Worm (Caenorhabditis elegans) whole organism, young adult: ENCODE measurements around the gene ZK1307.9.

Experiments used
- B0336.3 ChIP-seq: fragments of 200-800 bp; sonication (Bioruptor generic); IDR thresholded peaks from 2 replicates; pipeline ENCODE4 v1.3.6; 2022; ENCODE audit warnings: missing genetic modification characterization, missing compliant biosample characterization
- F10E7.11 ChIP-seq: sonication (generic microtip); optimal IDR thresholded peaks from 2 replicates; lab custom pipeline; 2017; ENCODE audit warnings: mild to moderate bottlenecking, missing genetic modification characterization, moderate library complexity, missing compliant biosample characterization
- F37B4.10 ChIP-seq: fragments of 200-800 bp; sonication (Bioruptor generic); IDR thresholded peaks from 2 replicates; pipeline ENCODE4 v1.3.6; 2022; ENCODE audit warnings: missing genetic modification characterization, missing compliant biosample characterization
- F52B5.7 ChIP-seq: sonication (generic microtip); optimal IDR thresholded peaks from 2 replicates; lab custom pipeline; 2016; ENCODE audit warnings: mild to moderate bottlenecking, missing genetic modification characterization, missing compliant biosample characterization
- K11D2.4 ChIP-seq: fragments of 200-800 bp; sonication (Bioruptor generic); IDR thresholded peaks from 2 replicates; pipeline ENCODE4 v1.3.6; 2022; ENCODE audit warnings: missing genetic modification reagents, missing genetic modification characterization, missing compliant biosample characterization
- T26A5.8 ChIP-seq: sonication (generic microtip); optimal IDR thresholded peaks from 2 replicates; lab custom pipeline; 2016; ENCODE audit warnings: missing genetic modification characterization, missing compliant biosample characterization
- Y53F4B.3 ChIP-seq: fragments of 200-800 bp; sonication (Bioruptor generic); IDR thresholded peaks from 2 replicates; pipeline ENCODE4 v1.3.6; 2022; ENCODE audit warnings: missing genetic modification reagents, missing genetic modification characterization, missing compliant biosample characterization
- Y53G8AR.9 ChIP-seq: fragments of 200-800 bp; sonication (Bioruptor generic); conservative IDR thresholded peaks from 2 replicates; pipeline ENCODE4 v1.3.6; 2022; ENCODE audit warnings: missing genetic modification reagents, missing genetic modification characterization, missing compliant biosample characterization
- Y95B8A.8 ChIP-seq: fragments of 200-800 bp; sonication (Bioruptor generic); IDR thresholded peaks from 2 replicates; pipeline ENCODE4 v1.3.6; 2022; ENCODE audit warnings: missing genetic modification reagents, missing genetic modification characterization, missing compliant biosample characterization
- ZK185.1 ChIP-seq: sonication (generic microtip); optimal IDR thresholded peaks from 2 replicates; lab custom pipeline; 2016; ENCODE audit warnings: mild to moderate bottlenecking, missing genetic modification characterization, missing compliant biosample characterization; ENCODE audit not compliant: poor library complexity, severe bottlenecking
- ama-1 ChIP-seq, 3 experiments: fragments of 150-350 bp in 1 of 3; sonication (generic microtip) in 2 of 3; optimal IDR thresholded peaks; 2 replicates each; lab custom pipeline; 2014 to 2018; ENCODE audit warnings: missing biosample characterization in 2 of 3, missing genetic modification characterization in 2 of 3, missing genetic modification reagents in 2 of 3
- atf-7 ChIP-seq: sonication (generic microtip); optimal IDR thresholded peaks from 2 replicates; lab custom pipeline; 2017; ENCODE audit warnings: mild to moderate bottlenecking, missing genetic modification characterization, missing compliant biosample characterization
- attf-5 ChIP-seq: fragments of 200-800 bp; sonication (Bioruptor generic); optimal IDR thresholded peaks from 2 replicates; lab custom pipeline; 2018; ENCODE audit warnings: mild to moderate bottlenecking, missing genetic modification characterization, missing compliant biosample characterization
- cebp-1 ChIP-seq, 2 experiments: fragments of 200-800 bp in 1 of 2; sonication (Bioruptor generic) in 1 of 2; sonication (generic microtip) in 1 of 2; IDR thresholded peaks in 1 of 2; optimal IDR thresholded peaks in 1 of 2; 2 replicates each; pipeline versions ENCODE4 v1.3.6 to Lab custom; 2017 to 2022; ENCODE audit warnings: missing compliant biosample characterization in 2 of 2, missing genetic modification characterization in 2 of 2, mild to moderate bottlenecking in 1 of 2, missing genetic modification reagents in 1 of 2, moderate library complexity in 1 of 2
- cebp-2 ChIP-seq: fragments of 200-800 bp; sonication (Bioruptor generic); IDR thresholded peaks from 2 replicates; pipeline ENCODE4 v1.3.6; 2022; ENCODE audit warnings: missing genetic modification characterization, missing compliant biosample characterization
- ceh-79 ChIP-seq: sonication (generic microtip); optimal IDR thresholded peaks from 2 replicates; lab custom pipeline; 2017; ENCODE audit warnings: mild to moderate bottlenecking, missing genetic modification characterization, missing compliant biosample characterization
- egl-44 ChIP-seq: fragments of 200-800 bp; sonication (Bioruptor generic); IDR thresholded peaks from 2 replicates; pipeline ENCODE4 v1.3.6; 2022; ENCODE audit warnings: missing genetic modification reagents, missing genetic modification characterization, missing compliant biosample characterization
- ets-4 ChIP-seq: fragments of 200-800 bp; sonication (Bioruptor generic); optimal IDR thresholded peaks from 2 replicates; lab custom pipeline; 2018; ENCODE audit warnings: mild to moderate bottlenecking, missing genetic modification characterization, missing compliant biosample characterization
- hlh-12 ChIP-seq: sonication (generic microtip); optimal IDR thresholded peaks from 2 replicates; lab custom pipeline; 2016; ENCODE audit warnings: missing genetic modification characterization, missing compliant biosample characterization
- hlh-26 ChIP-seq: fragments of 200-800 bp; sonication (Bioruptor generic); conservative IDR thresholded peaks from 2 replicates; pipeline ENCODE4 v1.3.6; 2022; ENCODE audit warnings: missing genetic modification reagents, missing genetic modification characterization, missing compliant biosample characterization
- hmg-1.2 ChIP-seq: fragments of 200-800 bp; sonication (Bioruptor generic); IDR thresholded peaks from 2 replicates; pipeline ENCODE4 v1.3.6; 2022; ENCODE audit warnings: missing genetic modification reagents, missing genetic modification characterization, missing compliant biosample characterization
- let-607 ChIP-seq, 2 experiments: fragments of 200-800 bp in 1 of 2; sonication (Bioruptor generic) in 1 of 2; sonication (generic microtip) in 1 of 2; optimal IDR thresholded peaks; 2 replicates each; lab custom pipeline; 2016 to 2018; ENCODE audit warnings: mild to moderate bottlenecking in 2 of 2, missing compliant biosample characterization in 2 of 2, missing genetic modification characterization in 2 of 2, moderate library complexity in 2 of 2, missing genotype in 1 of 2
- lin-26 ChIP-seq: fragments of 200-800 bp; sonication (Bioruptor generic); IDR thresholded peaks from 2 replicates; pipeline ENCODE4 v1.3.6; 2022; ENCODE audit warnings: missing genetic modification reagents, missing genetic modification characterization, missing compliant biosample characterization
- lin-35 ChIP-seq, 3 experiments: fragments of 150-350 bp in 2 of 3; sonication (generic microtip) in 1 of 3; optimal IDR thresholded peaks; 2 replicates each; lab custom pipeline; 2014 to 2018; ENCODE audit warnings: missing biosample characterization in 3 of 3, missing genetic modification characterization in 3 of 3, missing genetic modification reagents in 3 of 3
- lir-1 ChIP-seq: fragments of 200-800 bp; sonication (Bioruptor generic); conservative IDR thresholded peaks from 2 replicates; pipeline ENCODE4 v1.3.6; 2022; ENCODE audit warnings: missing genetic modification reagents, missing genetic modification characterization, missing compliant biosample characterization
- lsl-1 ChIP-seq: fragments of 200-800 bp; sonication (Bioruptor generic); optimal IDR thresholded peaks from 2 replicates; lab custom pipeline; 2018; ENCODE audit warnings: mild to moderate bottlenecking, missing genetic modification characterization, moderate library complexity, missing compliant biosample characterization
- madf-10 ChIP-seq: sonication (generic microtip); optimal IDR thresholded peaks from 2 replicates; lab custom pipeline; 2016; ENCODE audit warnings: mild to moderate bottlenecking, missing genetic modification characterization, missing compliant biosample characterization
- madf-6 ChIP-seq: fragments of 200-800 bp; sonication (Bioruptor generic); IDR thresholded peaks from 2 replicates; pipeline ENCODE4 v1.3.6; 2022; ENCODE audit warnings: missing genetic modification reagents, missing genetic modification characterization, missing compliant biosample characterization
- nhr-120 ChIP-seq: fragments of 200-800 bp; sonication (Bioruptor generic); IDR thresholded peaks from 2 replicates; pipeline ENCODE4 v1.3.6; 2022; ENCODE audit warnings: missing genetic modification characterization, missing compliant biosample characterization
- nhr-80 ChIP-seq: sonication (generic microtip); optimal IDR thresholded peaks from 2 replicates; lab custom pipeline; 2016; ENCODE audit warnings: missing genetic modification characterization, missing compliant biosample characterization
- nhr-90 ChIP-seq: sonication (generic microtip); optimal IDR thresholded peaks from 2 replicates; lab custom pipeline; 2016; ENCODE audit warnings: missing genotype, mild to moderate bottlenecking, missing genetic modification characterization, missing compliant biosample characterization
- pbrm-1 ChIP-seq: fragments of 200-800 bp; sonication (Bioruptor generic); IDR thresholded peaks from 2 replicates; pipeline ENCODE4 v1.3.6; 2022; ENCODE audit warnings: missing genetic modification reagents, missing genetic modification characterization, missing compliant biosample characterization
- rcor-1 ChIP-seq: fragments of 200-800 bp; sonication (Bioruptor generic); IDR thresholded peaks from 2 replicates; pipeline ENCODE4 v1.3.6; 2022; ENCODE audit warnings: missing genetic modification reagents, missing genetic modification characterization, missing compliant biosample characterization
- repo-1 ChIP-seq: sonication (generic microtip); optimal IDR thresholded peaks from 2 replicates; lab custom pipeline; 2017; ENCODE audit warnings: mild to moderate bottlenecking, missing genetic modification characterization, missing compliant biosample characterization
- tlf-1 ChIP-seq: fragments of 200-800 bp; sonication (Bioruptor generic); optimal IDR thresholded peaks from 2 replicates; lab custom pipeline; 2018; ENCODE audit warnings: mild to moderate bottlenecking, missing genetic modification characterization, missing compliant biosample characterization
- unc-62 ChIP-seq: fragments of 150-350 bp; optimal IDR thresholded peaks from 2 replicates; lab custom pipeline; 2014; ENCODE audit warnings: missing biosample characterization, missing genetic modification reagents, missing genetic modification characterization
- zfh-2 ChIP-seq: fragments of 200-800 bp; sonication (Bioruptor generic); conservative IDR thresholded peaks from 2 replicates; pipeline ENCODE4 v1.3.6; 2022; ENCODE audit warnings: missing genetic modification reagents, missing genetic modification characterization, missing compliant biosample characterization
- ztf-18 ChIP-seq: sonication (generic microtip); optimal IDR thresholded peaks from 2 replicates; lab custom pipeline; 2016; ENCODE audit warnings: missing genotype, mild to moderate bottlenecking, missing genetic modification characterization, missing compliant biosample characterization
- ztf-22 ChIP-seq: fragments of 200-800 bp; sonication (Bioruptor generic); optimal IDR thresholded peaks from 2 replicates; lab custom pipeline; 2018; ENCODE audit warnings: mild to moderate bottlenecking, missing genetic modification characterization, moderate library complexity, missing compliant biosample characterization
- ztf-26 ChIP-seq: sonication (generic microtip); optimal IDR thresholded peaks from 2 replicates; lab custom pipeline; 2017; ENCODE audit warnings: missing genetic modification characterization, missing compliant biosample characterization
- ztf-28 ChIP-seq: fragments of 200-800 bp; sonication (Bioruptor generic); IDR thresholded peaks from 2 replicates; pipeline ENCODE4 v1.3.6; 2022; ENCODE audit warnings: missing genetic modification reagents, missing genetic modification characterization, missing compliant biosample characterization
- ztf-6 ChIP-seq: fragments of 200-800 bp; sonication (Bioruptor generic); IDR thresholded peaks from 2 replicates; pipeline ENCODE4 v1.3.6; 2022; ENCODE audit warnings: missing genetic modification reagents, missing genetic modification characterization, missing compliant biosample characterization

ZK1307.9 gene

DNA sequence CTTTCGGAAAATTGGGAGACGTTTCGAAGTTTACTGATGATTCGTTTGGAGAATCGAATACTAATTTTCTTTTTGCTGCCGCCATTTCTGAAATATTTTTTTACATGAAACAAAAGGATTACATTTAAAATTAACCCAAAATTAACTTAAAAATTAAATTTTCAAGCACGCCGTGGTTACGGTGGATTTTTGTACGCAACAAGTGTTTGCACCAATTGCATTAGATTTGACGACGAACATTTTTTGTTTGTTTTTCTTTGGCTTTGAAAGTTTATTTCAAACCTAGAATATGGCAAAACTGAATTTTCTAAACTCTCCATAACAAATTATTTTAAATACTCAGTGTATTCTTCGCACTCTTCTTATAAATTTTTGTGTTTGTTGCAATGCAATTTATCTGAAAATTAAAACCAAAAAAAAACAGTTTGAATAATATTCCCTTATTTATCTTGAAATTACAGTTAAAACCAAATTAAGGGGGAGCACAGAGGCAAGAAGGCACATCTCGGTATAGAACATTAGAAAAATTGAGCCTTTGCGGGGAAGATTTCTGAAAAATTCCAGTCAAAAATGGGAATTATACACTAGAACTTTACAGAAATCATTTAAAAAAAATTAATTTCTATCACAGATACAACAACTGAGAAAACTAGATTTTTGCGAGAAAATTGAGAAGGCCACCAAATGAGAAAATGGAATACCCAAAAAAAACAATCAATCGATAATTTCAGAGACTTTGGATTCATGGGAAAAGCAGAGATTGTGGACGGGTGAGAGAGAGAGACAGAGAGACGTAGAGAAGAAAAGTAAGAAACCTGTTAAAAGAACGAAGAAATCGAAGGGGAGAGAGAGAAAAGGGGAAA is 32.0 kb upstream of the ZK1307.9 start, which contains the start of gene hal-3 (continued):
- TF ChIP-seq zfh-2: no peak
- no peak for TF ChIP-seq lin-35 (GFP tag; optimal IDR thresholded peaks at IDR 0.05; lab: Kevin White, UChicago)
- peak; percentile 61 for TF ChIP-seq F10E7.11 (tag; lab: Kevin White, UChicago)
- peak; percentile 9; the same call in 1 of the 2 replicates for TF ChIP-seq egl-44 (GFP tag; lab: Robert Waterston, UW)
- TF ChIP-seq ceh-79 (tag; lab: Kevin White, UChicago): peak; percentile 46
- TF ChIP-seq lir-1: no peak
- TF ChIP-seq ztf-28: no peak
- no peak for TF ChIP-seq Y53F4B.3 (GFP tag; lab: Robert Waterston, UW)
- peak in 1 of 2 experiments; percentile 56 for TF ChIP-seq let-607 (tag; optimal IDR thresholded peaks at IDR 0.05; lab: Kevin White, UChicago)
- no peak for TF ChIP-seq atf-7
- peak; percentile 73; the same call in 1 of the 2 replicates for TF ChIP-seq Y53G8AR.9 (GFP tag; lab: Robert Waterston, UW)
- TF ChIP-seq ztf-6 (GFP tag; lab: Robert Waterston, UW): no peak
- no peak for TF ChIP-seq ztf-26 (tag; lab: Kevin White, UChicago)
- no peak for TF ChIP-seq hlh-12 (tag; lab: Kevin White, UChicago)
- TF ChIP-seq lin-26: no peak
- TF ChIP-seq nhr-90 (tag; lab: Kevin White, UChicago): peak; percentile 24
- TF ChIP-seq F52B5.7 (tag; lab: Kevin White, UChicago): peak; percentile 22
- 0 out of 2 replicates have a peak, but pooled peaks have one; percentile 59 for TF ChIP-seq cebp-2
- TF ChIP-seq ama-1 (optimal IDR thresholded peaks at IDR 0.05; lab: Kevin White, UChicago): peak; percentile 77
- no peak for TF ChIP-seq ama-1 (GFP tag; optimal IDR thresholded peaks at IDR 0.05; lab: Kevin White, UChicago)
- TF ChIP-seq B0336.3 (GFP tag; lab: Robert Waterston, UW): peak; percentile 76
- TF ChIP-seq lsl-1 (GFP tag; lab: Kevin White, UChicago): peak; percentile 60
- TF ChIP-seq hlh-26 (GFP tag; lab: Robert Waterston, UW): no peak
- no peak for TF ChIP-seq hmg-1.2
- no peak for TF ChIP-seq ztf-18 (tag; lab: Kevin White, UChicago)
- peak; percentile 1 for TF ChIP-seq T26A5.8 (tag; lab: Kevin White, UChicago)
- peak; percentile 21 for TF ChIP-seq tlf-1 (GFP tag; lab: Kevin White, UChicago)
- TF ChIP-seq nhr-120 (GFP tag; lab: Robert Waterston, UW): no peak
- no peak for TF ChIP-seq ets-4
- TF ChIP-seq ztf-22 (GFP tag; lab: Kevin White, UChicago): no peak
- TF ChIP-seq repo-1 (tag; lab: Kevin White, UChicago): peak; percentile 60
- peak; percentile 48; the same call in 1 of the 2 replicates for TF ChIP-seq madf-6 (GFP tag; lab: Robert Waterston, UW)
- TF ChIP-seq K11D2.4: no peak
- TF ChIP-seq, all 124 proteins: peak for 26

ce11 chrII:9617902-9618245 is 31.4 kb upstream of the ZK1307.9 start:
- TF ChIP-seq ama-1 (optimal IDR thresholded peaks at IDR 0.05; lab: Kevin White, UChicago): no peak
- peak in 1 of 2 experiments; percentile 17 for TF ChIP-seq ama-1 (GFP tag; optimal IDR thresholded peaks at IDR 0.05; lab: Kevin White, UChicago)
- 0 out of 2 replicates have a peak, but pooled peaks have one; percentile 19 for TF ChIP-seq lin-26
- TF ChIP-seq rcor-1: peak; percentile 37; the same call in 1 of the 2 replicates
- peak; percentile 10; the same call in 1 of the 2 replicates for TF ChIP-seq pbrm-1 (GFP tag; lab: Robert Waterston, UW)
- TF ChIP-seq Y53G8AR.9 (GFP tag; lab: Robert Waterston, UW): 0 out of 2 replicates have a peak, but pooled peaks have one; percentile 5
- TF ChIP-seq F37B4.10: 0 out of 2 replicates have a peak, but pooled peaks have one; percentile 40
- TF ChIP-seq unc-62 (GFP tag; lab: Kevin White, UChicago): no peak
- TF ChIP-seq nhr-80 (tag; lab: Kevin White, UChicago): peak; percentile 15
- no peak for TF ChIP-seq atf-7
- TF ChIP-seq ZK185.1 (tag; lab: Kevin White, UChicago): peak; percentile 37
- TF ChIP-seq attf-5 (GFP tag; lab: Kevin White, UChicago): no peak
- peak in 1 of 2 experiments; percentile 8 for TF ChIP-seq let-607 (tag; optimal IDR thresholded peaks at IDR 0.05; lab: Kevin White, UChicago)
- peak; percentile 21 for TF ChIP-seq madf-10 (tag; lab: Kevin White, UChicago)
- TF ChIP-seq cebp-1 (GFP tag; IDR thresholded peaks at IDR 0.05; lab: Robert Waterston, UW): 0 out of 2 replicates have a peak, but pooled peaks have one; percentile 21
- no peak for TF ChIP-seq cebp-1 (tag; optimal IDR thresholded peaks at IDR 0.05; lab: Kevin White, UChicago)
- TF ChIP-seq Y95B8A.8 (GFP tag; lab: Robert Waterston, UW): no peak
- TF ChIP-seq ztf-26 (tag; lab: Kevin White, UChicago): no peak
